Fruit fly (Drosophila melanogaster): ENCODE measurements around the gene CG7029.

Gene CG7029

DNA sequence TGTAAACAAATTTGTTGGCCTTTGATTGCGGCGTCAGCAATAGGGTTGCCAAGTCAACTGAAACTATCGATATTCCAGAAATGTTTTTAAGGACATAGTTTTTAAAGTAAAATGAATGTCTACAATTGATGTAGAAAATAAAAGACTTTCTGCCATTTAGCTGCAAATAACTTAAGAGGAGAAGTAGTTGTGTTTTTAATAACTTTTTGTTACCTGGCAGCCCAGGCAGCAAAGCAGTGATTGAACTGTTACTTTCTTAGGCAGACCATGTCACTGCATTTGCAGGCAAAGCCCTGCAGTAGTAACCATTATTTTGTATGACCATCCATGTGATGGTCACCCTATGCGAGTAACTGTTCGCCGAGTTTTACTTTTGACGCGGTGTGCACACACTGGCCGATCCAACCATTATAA lies at the start of gene CG7029, which contains the start of the genes rumi and Usp12-46:
Gene CG7029 (plus strand): TSS at position 368 of the 414 bp plus-strand sequence.
Gene rumi (minus strand): TSS at position 64 of the 414 bp plus-strand sequence.
Gene Usp12-46 (plus strand): TSS at position 368 of the 414 bp plus-strand sequence.
- TF ChIP-seq CG8478 (optimal IDR thresholded peaks at IDR 0.05) (no peak), CTCF (optimal IDR thresholded peaks at IDR 0.05) (peak in 1 of 2 experiments; percentile 14)

DNA sequence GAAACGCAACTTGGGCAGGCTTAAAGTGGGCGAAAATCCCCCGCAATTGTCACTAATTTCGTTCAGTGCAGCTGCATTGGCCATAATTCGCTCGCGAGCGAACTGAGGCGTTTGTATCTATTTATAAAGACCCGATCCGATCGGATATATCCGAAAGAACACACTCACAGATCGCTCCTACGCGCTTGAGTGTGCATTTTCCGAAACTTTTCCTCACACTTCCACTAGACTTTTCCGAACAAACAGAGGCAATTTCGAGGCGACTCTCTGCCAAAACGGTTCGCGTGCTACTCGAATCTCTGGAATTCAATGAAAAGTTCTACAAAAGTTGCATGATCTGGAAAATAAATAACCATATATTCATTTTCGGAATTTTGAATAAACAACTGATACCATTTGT lies 48.9 kb upstream of the CG7029 start, which contains the start of the genes CG6972 and CCAP:
Gene CG6972 (plus strand): TSS at position 215 of the 400 bp plus-strand sequence.
Gene CCAP (minus strand): TSS at position 292 of the 400 bp plus-strand sequence.
- TF ChIP-seq CTCF (optimal IDR thresholded peaks at IDR 0.05): no peak
- TF ChIP-seq CG8478 (optimal IDR thresholded peaks at IDR 0.05): no peak

DNA sequence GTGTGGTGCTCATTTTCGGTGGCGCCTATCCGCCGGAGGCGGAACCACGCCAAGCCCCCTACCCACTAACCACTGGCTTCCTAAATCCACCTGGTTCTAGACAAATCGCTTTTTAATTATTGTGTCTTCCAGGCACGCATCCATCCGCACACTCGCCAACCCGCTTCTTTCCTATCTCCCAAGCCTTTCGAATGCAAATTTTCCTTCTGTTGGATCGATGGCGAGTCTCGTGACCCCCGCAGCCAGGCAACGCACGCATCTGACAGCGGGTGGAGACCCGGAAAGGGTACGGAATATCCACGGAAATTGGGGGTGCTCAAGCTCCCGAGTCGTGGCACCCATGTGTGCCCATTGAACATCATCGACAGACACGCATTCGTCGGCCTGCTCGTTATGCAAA lies 43.5 kb upstream of the CG7029 start, which contains the start of gene CG13842:
Gene CG13842 (minus strand): TSS at position 101 of the 400 bp plus-strand sequence.
- TF ChIP-seq CTCF (optimal IDR thresholded peaks at IDR 0.05): no peak
- no peak for TF ChIP-seq CG8478 (optimal IDR thresholded peaks at IDR 0.05)

DNA sequence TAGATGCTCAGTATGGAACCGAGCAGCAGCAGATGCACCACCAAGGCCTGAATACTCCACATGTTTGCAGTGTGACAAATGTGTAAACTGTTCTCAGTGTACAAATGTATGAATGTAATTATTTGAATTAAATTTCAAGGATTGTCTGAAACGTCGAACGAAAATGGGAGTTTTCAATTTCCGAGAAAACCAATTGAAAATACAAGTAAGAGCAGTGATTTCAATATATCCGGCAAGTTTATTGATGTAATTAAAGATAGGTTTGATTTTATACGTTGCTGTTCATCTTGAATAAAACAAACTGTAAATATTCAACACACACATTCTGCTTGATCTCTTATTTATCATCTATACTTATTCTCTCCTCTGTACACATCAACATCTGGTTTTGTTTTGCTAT lies 40.0 kb upstream of the CG7029 start, which contains the start of gene CG4907:
Gene CG4907 (minus strand): TSS at position 101 of the 400 bp plus-strand sequence.
- TF ChIP-seq CTCF (optimal IDR thresholded peaks at IDR 0.05) (no peak), CG8478 (optimal IDR thresholded peaks at IDR 0.05) (no peak)

DNA sequence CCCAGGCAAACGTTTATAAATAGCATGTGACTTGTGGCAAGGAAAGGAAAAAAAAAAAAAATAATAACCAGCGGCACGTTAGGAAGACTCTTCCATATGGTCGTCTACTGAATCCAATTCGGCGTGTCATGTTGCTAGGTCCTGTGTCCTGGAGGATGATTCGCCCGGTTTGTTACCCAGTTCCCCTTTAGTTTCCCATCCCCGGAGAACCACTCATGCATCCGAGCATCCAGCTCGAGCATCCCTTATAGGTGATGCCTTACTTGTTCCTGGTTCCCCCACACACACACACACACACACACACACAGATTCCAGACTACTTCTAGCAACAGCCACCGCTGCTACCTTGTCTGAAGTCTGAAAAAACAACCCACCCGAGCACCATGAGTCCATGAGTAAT lies 32.8 kb upstream of the CG7029 start:
- TF ChIP-seq CG8478 (optimal IDR thresholded peaks at IDR 0.05): no peak
- no peak for TF ChIP-seq CTCF (optimal IDR thresholded peaks at IDR 0.05)

DNA sequence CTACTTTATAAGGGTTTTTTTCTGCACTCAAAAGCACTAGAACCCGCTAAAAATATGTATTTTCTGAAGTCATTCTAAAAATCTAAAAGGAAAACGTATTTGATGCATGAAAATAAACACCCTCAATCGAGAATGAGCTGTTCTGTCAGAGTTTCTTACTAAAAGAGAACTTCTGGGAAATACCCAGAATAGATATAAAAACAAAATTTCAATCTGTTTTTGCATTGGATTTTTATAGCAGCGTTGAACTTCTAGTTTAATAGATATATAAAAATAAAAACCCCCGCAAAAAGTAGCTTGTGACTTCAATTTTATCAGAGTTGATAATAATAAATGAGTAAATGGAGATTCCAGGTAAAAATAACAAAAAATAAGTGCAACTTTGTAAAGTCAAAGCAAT lies 32.3 kb upstream of the CG7029 start:
- no peak for TF ChIP-seq CG8478 (optimal IDR thresholded peaks at IDR 0.05)
- no peak for TF ChIP-seq CTCF (optimal IDR thresholded peaks at IDR 0.05)

DNA sequence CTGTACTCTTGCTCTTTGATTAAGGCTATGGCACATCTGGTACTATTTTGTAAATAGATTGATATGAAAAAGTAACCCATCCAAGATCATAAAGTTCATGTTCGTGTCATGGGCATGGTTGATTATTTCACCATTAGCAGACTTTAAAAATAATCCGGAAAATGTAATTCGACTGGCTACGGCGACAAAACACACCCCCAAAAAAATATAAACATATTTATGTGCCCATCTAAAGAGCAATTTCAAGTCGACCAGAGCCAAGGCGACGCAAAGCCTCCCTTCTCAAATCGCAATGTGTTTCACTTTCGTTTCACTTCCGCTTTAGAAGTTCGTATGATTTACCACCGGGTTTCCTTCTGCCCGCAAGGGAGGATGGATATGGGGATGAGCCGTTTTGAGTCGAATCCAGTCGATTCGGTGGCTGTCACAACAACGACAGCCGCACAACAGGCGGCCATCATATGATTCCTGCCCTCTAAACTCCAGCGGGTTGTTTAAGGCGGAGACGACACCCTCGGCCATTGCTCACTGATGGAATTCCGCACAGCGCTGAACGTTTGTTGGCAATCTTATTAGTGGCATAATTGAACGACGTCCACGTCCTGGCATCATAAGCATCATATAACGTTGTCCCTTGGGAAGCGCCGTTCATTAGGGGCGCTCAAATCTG lies 31.6 kb upstream of the CG7029 start:
- no peak for TF ChIP-seq CTCF (optimal IDR thresholded peaks at IDR 0.05)
- no peak for TF ChIP-seq CG8478 (optimal IDR thresholded peaks at IDR 0.05)

DNA sequence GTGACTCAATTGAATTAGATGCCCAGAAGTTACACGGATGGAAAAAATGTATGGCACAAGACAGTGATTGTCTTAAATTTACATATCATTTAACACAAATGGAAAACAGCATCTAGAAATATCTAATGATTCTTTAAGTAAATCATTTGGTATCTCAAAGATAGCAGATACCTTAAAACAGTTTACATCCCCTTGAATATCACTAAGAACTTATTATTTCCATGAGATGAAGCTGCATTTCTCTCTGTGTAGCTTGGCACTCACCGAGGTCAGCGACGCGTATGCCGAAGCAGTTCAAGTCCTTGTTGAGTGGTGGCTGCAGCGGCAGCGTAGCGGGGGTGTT lies 31.1 kb upstream of the CG7029 start:
- TF ChIP-seq CG8478 (optimal IDR thresholded peaks at IDR 0.05): no peak
- TF ChIP-seq CTCF (optimal IDR thresholded peaks at IDR 0.05): no peak

DNA sequence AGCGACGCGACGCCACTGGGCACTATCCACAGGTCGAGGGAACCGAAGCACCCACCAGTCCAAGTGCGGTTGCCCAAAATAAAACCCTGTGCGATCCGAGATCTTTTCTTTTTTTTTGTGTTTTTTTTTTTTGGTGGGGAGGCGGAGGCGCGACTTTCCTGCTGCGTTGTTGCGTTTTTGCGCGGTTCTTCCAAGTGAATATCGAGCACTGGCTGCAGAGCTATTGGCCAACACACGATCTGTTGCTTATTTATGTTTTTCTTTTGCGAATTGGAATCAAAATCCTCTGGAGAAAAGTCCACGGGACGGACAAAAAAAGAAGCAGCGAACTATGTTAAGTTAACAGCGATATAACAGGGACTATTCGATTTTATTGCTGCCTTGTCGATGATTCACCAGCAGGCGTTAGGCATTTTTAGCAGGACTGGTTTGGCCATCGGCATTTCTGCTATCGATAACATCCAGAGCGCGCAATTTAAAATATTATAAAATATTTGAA lies 29.8 kb upstream of the CG7029 start, which contains the start of gene wge:
Gene wge (minus strand): TSS at position 343 of the 499 bp plus-strand sequence.
- TF ChIP-seq CTCF (optimal IDR thresholded peaks at IDR 0.05) (peak in 1 of 2 experiments; percentile 21), CG8478 (optimal IDR thresholded peaks at IDR 0.05) (no peak)

DNA sequence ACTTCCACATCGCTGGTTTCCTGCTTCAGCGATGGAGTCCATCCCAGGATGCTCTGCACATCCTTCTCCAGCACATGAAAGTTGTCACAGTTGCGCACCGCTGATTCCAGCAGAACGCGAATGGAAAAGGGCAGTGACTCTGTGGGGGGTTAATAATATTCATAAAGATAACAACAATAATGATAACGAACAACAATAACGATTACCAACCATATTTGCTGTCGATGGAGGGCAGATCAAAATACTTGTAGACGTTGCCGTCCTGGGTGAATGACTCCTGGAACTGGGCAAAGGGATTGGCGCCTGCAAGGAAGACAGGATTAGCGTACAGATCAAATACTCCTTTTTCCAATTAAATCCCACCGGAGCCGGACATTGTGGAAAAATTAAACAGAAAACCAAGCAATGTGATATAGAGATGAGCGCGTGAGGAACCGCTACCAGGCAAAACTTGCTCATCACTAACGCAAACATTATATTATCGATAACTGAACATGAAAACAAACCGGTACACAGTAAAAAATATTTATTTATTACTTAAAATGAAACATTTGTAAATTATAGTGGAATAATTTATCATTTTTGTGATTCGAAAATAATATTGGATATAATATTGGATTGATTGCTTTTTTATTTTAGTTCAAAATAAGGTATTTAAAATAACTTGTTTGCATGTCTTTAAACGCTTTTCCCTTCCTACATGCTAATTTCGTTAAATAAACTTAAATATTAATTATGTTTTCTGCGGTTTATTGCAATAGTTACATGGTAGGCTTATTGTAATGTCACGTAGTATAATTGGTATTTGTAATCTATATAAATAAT lies 26.3 kb upstream of the CG7029 start, which contains the start of gene Irp-1A:
Gene Irp-1A (minus strand): TSS at position 439 of the 825 bp plus-strand sequence.
- TF ChIP-seq CG8478 (optimal IDR thresholded peaks at IDR 0.05) (no peak), CTCF (optimal IDR thresholded peaks at IDR 0.05) (no peak)

DNA sequence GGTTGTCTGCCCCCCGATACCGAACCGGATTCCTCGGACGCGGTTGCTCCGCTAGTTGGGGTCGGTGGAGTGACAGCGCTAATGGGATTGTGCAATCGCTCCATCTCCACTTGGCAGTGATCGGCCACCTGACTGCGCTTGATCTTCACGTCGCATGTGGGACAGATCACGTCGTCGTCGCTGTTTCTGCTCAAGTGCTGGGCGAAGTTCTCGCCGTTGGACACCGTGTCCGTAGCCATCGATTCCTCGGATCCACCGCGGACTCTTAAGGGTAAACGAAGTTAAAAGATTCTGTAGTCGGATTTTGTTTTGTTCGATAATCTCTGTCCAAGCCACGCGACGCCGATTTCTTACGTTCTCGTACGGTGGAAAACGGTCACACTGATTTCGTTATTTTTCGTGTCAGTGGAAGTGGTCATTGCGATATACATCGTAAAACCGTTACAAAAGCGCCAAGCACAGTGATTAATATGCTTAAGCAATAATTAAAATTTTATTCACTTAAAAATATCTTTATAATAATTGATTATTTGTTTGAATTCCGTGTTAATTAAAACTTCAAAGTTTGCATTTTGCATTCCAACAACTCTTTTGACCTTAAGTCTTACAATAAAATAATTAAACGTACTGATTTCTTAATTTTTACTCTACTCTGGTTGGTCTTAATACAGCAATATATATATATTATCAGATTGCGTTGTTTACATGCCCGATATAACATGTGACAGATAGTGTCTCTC lies 24.5 kb upstream of the CG7029 start, which contains the start of gene RNF220:
Gene RNF220 (minus strand): TSS at position 384 of the 740 bp plus-strand sequence.
- no peak for TF ChIP-seq CG8478 (optimal IDR thresholded peaks at IDR 0.05)
- TF ChIP-seq CTCF (optimal IDR thresholded peaks at IDR 0.05): peak; percentile 2 to 34

DNA sequence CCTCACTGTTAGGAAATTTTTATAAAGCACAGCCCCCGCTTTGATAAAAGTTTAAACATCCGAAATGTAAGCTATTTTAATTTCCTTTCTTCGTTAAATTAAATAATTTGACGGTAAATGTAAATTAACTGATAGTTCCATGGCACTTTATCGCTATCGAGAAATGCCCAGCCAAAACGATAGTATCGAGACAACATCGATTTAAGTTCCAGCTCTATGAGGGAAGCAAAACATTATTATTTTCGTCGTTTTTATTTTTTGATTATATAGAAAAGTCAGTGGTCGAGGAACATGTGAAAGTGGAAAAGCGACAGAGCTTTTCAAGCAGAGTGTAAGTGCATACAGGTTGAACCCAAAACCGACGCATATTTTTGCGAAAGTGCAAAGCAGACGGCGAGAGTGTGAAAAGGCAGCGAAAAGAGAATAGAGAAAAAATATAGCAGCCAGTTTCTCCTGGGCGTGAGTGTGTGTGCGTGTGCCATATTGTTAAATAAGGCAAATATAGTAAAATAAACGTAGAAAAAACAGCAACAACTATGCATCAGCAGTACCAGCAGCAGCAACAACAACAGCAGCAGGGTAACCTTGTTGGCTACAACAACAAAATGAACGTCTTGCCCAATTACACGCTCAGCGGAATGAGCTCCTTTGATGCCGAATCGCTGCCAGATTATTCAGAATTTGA lies 23.8 kb upstream of the CG7029 start, which contains the start of gene CG45049:
Gene CG45049 (plus strand): TSS at position 197 of the 685 bp plus-strand sequence.
- TF ChIP-seq CG8478 (optimal IDR thresholded peaks at IDR 0.05) (no peak), CTCF (optimal IDR thresholded peaks at IDR 0.05) (no peak)

DNA sequence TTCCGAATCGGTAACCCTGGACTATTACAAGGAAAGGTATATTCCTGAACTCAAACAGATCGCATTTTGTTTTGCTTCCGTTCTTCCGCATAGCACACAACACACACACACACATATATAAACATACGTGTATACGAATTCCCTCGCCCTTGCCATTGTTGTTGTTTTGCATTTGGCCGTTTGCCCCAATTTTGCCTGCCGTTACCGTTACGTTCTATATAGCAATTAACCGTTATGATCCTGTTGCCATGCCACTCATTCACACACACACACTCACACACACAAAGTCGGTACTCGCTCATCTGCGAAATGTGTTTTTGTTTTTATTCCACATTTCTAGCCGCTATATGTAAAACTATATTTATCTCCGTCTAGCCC lies 23.3 kb upstream of the CG7029 start:
- TF ChIP-seq CTCF (optimal IDR thresholded peaks at IDR 0.05) (no peak), CG8478 (optimal IDR thresholded peaks at IDR 0.05) (no peak)

DNA sequence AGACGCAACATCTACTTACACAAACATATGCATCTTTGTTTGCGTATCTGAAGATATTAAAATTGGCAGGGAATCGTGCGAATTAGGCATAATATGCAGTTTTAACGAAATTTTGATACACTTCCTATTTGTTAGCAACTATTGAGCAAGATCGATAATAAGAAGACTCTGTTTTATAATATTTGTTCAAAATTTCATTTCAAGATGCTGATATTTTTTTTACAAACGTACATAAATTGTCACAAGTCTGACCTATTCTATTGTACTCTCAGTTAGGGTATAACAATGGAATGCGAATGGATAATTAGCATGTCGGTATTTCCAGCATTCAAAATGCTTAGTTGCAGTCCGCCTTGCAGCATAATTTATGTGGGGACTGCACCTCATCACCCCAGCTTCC lies 22.8 kb upstream of the CG7029 start:
- no peak for TF ChIP-seq CTCF (optimal IDR thresholded peaks at IDR 0.05)
- TF ChIP-seq CG8478 (optimal IDR thresholded peaks at IDR 0.05): no peak

All from S2 (cell line).